Fruit fly (Drosophila melanogaster) whole organism, embryonic: ENCODE measurements around the gene CG1640.

Source experiments
- Bteb2 ChIP-seq: fragments of 200-800 bp; sonication (Bioruptor generic); optimal IDR thresholded peaks from 2 replicates; lab custom pipeline; 2016; ENCODE audit warnings: missing biosample characterization, missing genetic modification characterization
- CG10959 ChIP-seq: fragments of 200-800 bp; sonication (Bioruptor generic); IDR thresholded peaks from 2 replicates; pipeline ENCODE4 v1.3.6; 2022; ENCODE audit warnings: missing biosample characterization, missing genetic modification characterization
- CG11456 ChIP-seq: fragments of 200-800 bp; sonication (Bioruptor generic); IDR thresholded peaks from 3 replicates; pipeline ENCODE4 v1.3.6; 2022; ENCODE audit warnings: missing biosample characterization, missing genetic modification characterization
- CG11695 ChIP-seq: fragments of 200-800 bp; sonication (Bioruptor generic); IDR thresholded peaks from 3 replicates; pipeline ENCODE4 v1.3.6; 2022; ENCODE audit warnings: missing biosample characterization, missing genetic modification characterization
- CG12236 ChIP-seq: fragments of 200-800 bp; sonication (Bioruptor generic); optimal IDR thresholded peaks from 2 replicates; lab custom pipeline; 2016; ENCODE audit warnings: missing biosample characterization, missing genetic modification characterization
- CG15011 ChIP-seq: fragments of 200-800 bp; sonication (Bioruptor generic); optimal IDR thresholded peaks from 3 replicates; lab custom pipeline; 2018; ENCODE audit warnings: missing biosample characterization, mild to moderate bottlenecking, missing genetic modification characterization
- CG1603 ChIP-seq: fragments of 200-800 bp; sonication (Bioruptor generic); optimal IDR thresholded peaks from 2 replicates; lab custom pipeline; 2019; ENCODE audit warnings: missing biosample characterization, mild to moderate bottlenecking, missing genetic modification characterization, moderate library complexity
- CG16813 ChIP-seq: fragments of 200-800 bp; sonication (Bioruptor generic); IDR thresholded peaks from 3 replicates; pipeline ENCODE4 v1.3.6; 2022; ENCODE audit warnings: missing biosample characterization, missing genetic modification characterization; ENCODE audit not compliant: partially characterized antibody
- CG17359 ChIP-seq: fragments of 200-800 bp; sonication (Bioruptor generic); optimal IDR thresholded peaks from 3 replicates; lab custom pipeline; 2018; ENCODE audit warnings: missing biosample characterization, mild to moderate bottlenecking, missing genetic modification characterization, moderate library complexity
- CG17612 ChIP-seq: fragments of 200-800 bp; sonication (Bioruptor generic); IDR thresholded peaks from 2 replicates; pipeline ENCODE4 v1.3.6; 2022; ENCODE audit warnings: missing biosample characterization, missing genetic modification characterization
- CG2889 ChIP-seq: fragments of 200-800 bp; sonication (Bioruptor generic); IDR thresholded peaks from 3 replicates; pipeline ENCODE4 v1.3.6; 2022; ENCODE audit warnings: missing biosample characterization, missing genetic modification characterization
- CG3847 ChIP-seq: fragments of 200-800 bp; sonication (Bioruptor generic); IDR thresholded peaks from 2 replicates; pipeline ENCODE4 v1.3.6; 2022; ENCODE audit warnings: missing biosample characterization, missing genetic modification characterization
- CG6689 ChIP-seq: fragments of 200-800 bp; sonication (Bioruptor generic); IDR thresholded peaks from 2 replicates; pipeline ENCODE4 v1.3.6; 2022; ENCODE audit warnings: missing biosample characterization, missing genetic modification characterization
- CG7839 ChIP-seq: fragments of 200-800 bp; sonication (Bioruptor generic); optimal IDR thresholded peaks from 3 replicates; lab custom pipeline; 2018; ENCODE audit warnings: missing biosample characterization, mild to moderate bottlenecking, missing genetic modification characterization, moderate library complexity
- CG8089 ChIP-seq: fragments of 200-800 bp; sonication (Bioruptor generic); optimal IDR thresholded peaks from 3 replicates; lab custom pipeline; 2016; ENCODE audit warnings: missing biosample characterization, missing genetic modification characterization
- CG8290 ChIP-seq, 3 experiments: fragments of 200-800 bp; sonication (Bioruptor generic); optimal IDR thresholded peaks; 2 replicates each; lab custom pipeline; 2016 to 2019; ENCODE audit warnings: missing biosample characterization in 3 of 3, missing genetic modification characterization in 3 of 3, mild to moderate bottlenecking in 2 of 3, moderate library complexity in 1 of 3
- CG9437 ChIP-seq: fragments of 200-800 bp; sonication (Bioruptor generic); optimal IDR thresholded peaks from 2 replicates; lab custom pipeline; 2018; ENCODE audit warnings: missing biosample characterization, mild to moderate bottlenecking, missing genetic modification characterization
- CG9609 ChIP-seq: fragments of 200-800 bp; sonication (Bioruptor generic); optimal IDR thresholded peaks from 3 replicates; lab custom pipeline; 2016; ENCODE audit warnings: missing biosample characterization, missing genetic modification characterization
- CG9797 ChIP-seq: fragments of 200-800 bp; sonication (Bioruptor generic); optimal IDR thresholded peaks from 3 replicates; lab custom pipeline; 2018; ENCODE audit warnings: missing biosample characterization, mild to moderate bottlenecking, missing genetic modification characterization
- CoRest ChIP-seq: fragments of 200-800 bp; sonication (Bioruptor generic); optimal IDR thresholded peaks from 3 replicates; lab custom pipeline; 2018; ENCODE audit warnings: missing biosample characterization, mild to moderate bottlenecking, missing genetic modification characterization, moderate library complexity
- D ChIP-seq, 2 experiments: fragments of 200-800 bp in 1 of 2; fragments of >200 bp in 1 of 2; sonication (Bioruptor generic) in 1 of 2; optimal IDR thresholded peaks; 2 replicates in 1 of 2; 3 replicates in 1 of 2; lab custom pipeline; 2017; ENCODE audit warnings: mild to moderate bottlenecking in 1 of 2, missing biosample characterization in 1 of 2, missing genetic modification characterization in 1 of 2, missing genetic modification reagents in 1 of 2
- Dip3 ChIP-seq: fragments of 200-800 bp; sonication (Bioruptor generic); optimal IDR thresholded peaks from 3 replicates; lab custom pipeline; 2016; ENCODE audit warnings: missing biosample characterization, missing genetic modification characterization
- Drgx ChIP-seq: fragments of 200-800 bp; sonication (Bioruptor generic); IDR thresholded peaks from 2 replicates; pipeline ENCODE4 v1.3.6; 2022; ENCODE audit warnings: missing biosample characterization, missing genetic modification characterization
- Lhr ChIP-seq: fragments of 200-800 bp; sonication (Bioruptor generic); optimal IDR thresholded peaks from 3 replicates; lab custom pipeline; 2017; ENCODE audit warnings: mild to moderate bottlenecking, missing biosample characterization, missing genetic modification reagents, missing genetic modification characterization
- Nf-YC ChIP-seq: fragments of 200-800 bp; optimal IDR thresholded peaks from 3 replicates; lab custom pipeline; 2019; ENCODE audit warnings: missing biosample characterization, mild to moderate bottlenecking, missing genetic modification characterization, moderate library complexity
- PHDP ChIP-seq: fragments of 200-800 bp; sonication (Bioruptor generic); optimal IDR thresholded peaks from 3 replicates; lab custom pipeline; 2018; ENCODE audit warnings: missing biosample characterization, mild to moderate bottlenecking, missing genetic modification characterization, moderate library complexity
- Ravus ChIP-seq: fragments of 200-800 bp; sonication (Bioruptor generic); IDR thresholded peaks from 2 replicates; pipeline ENCODE4 v1.3.6; 2022; ENCODE audit warnings: missing biosample characterization, missing genetic modification characterization
- Rfx ChIP-seq: fragments of 200-800 bp; sonication (Bioruptor generic); IDR thresholded peaks from 2 replicates; pipeline ENCODE4 v1.3.6; 2022; ENCODE audit warnings: missing biosample characterization, missing genetic modification characterization
- Ssrp ChIP-seq: fragments of 200-800 bp; sonication (Bioruptor generic); optimal IDR thresholded peaks from 2 replicates; lab custom pipeline; 2018; ENCODE audit warnings: missing biosample characterization, mild to moderate bottlenecking, missing genetic modification characterization, moderate library complexity
- TFAM ChIP-seq: fragments of 200-800 bp; sonication (Bioruptor generic); optimal IDR thresholded peaks from 2 replicates; lab custom pipeline; 2017; ENCODE audit warnings: missing biosample characterization, missing genetic modification characterization, inconsistent platforms
- YL-1 ChIP-seq: fragments of 200-800 bp; sonication (Bioruptor generic); optimal IDR thresholded peaks from 3 replicates; lab custom pipeline; 2017; ENCODE audit warnings: missing biosample characterization, mild to moderate bottlenecking, missing genetic modification characterization
- ab ChIP-seq: fragments of 200-800 bp; sonication (Bioruptor generic); optimal IDR thresholded peaks from 2 replicates; lab custom pipeline; 2016; ENCODE audit warnings: missing biosample characterization, missing genetic modification characterization
- bbx ChIP-seq: fragments of 200-800 bp; sonication (Bioruptor generic); IDR thresholded peaks from 2 replicates; pipeline ENCODE4 v1.3.6; 2022; ENCODE audit warnings: missing biosample characterization, missing genetic modification characterization; ENCODE audit not compliant: partially characterized antibody
- chif ChIP-seq, 2 experiments: fragments of 200-800 bp; sonication (Bioruptor generic); optimal IDR thresholded peaks; 3 replicates each; lab custom pipeline; 2016; ENCODE audit warnings: missing biosample characterization in 2 of 2, missing genetic modification characterization in 2 of 2
- corto ChIP-seq: fragments of 200-800 bp; sonication (Bioruptor generic); optimal IDR thresholded peaks from 2 replicates; lab custom pipeline; 2016; ENCODE audit warnings: missing biosample characterization, mild to moderate bottlenecking, missing genetic modification characterization, moderate library complexity
- crol ChIP-seq: fragments of 200-800 bp; sonication (Bioruptor generic); IDR thresholded peaks from 2 replicates; pipeline ENCODE4 v1.3.6; 2022; ENCODE audit warnings: missing biosample characterization, missing genetic modification characterization
- dm ChIP-seq: fragments of 200-800 bp; sonication (Bioruptor generic); optimal IDR thresholded peaks from 3 replicates; lab custom pipeline; 2016; ENCODE audit warnings: missing biosample characterization, missing genetic modification characterization
- dmrt11E ChIP-seq: fragments of 200-800 bp; sonication (Bioruptor generic); optimal IDR thresholded peaks from 3 replicates; lab custom pipeline; 2018; ENCODE audit warnings: missing biosample characterization, mild to moderate bottlenecking, missing genetic modification characterization, moderate library complexity
- fd96Cb ChIP-seq: fragments of 200-800 bp; sonication (Bioruptor generic); optimal IDR thresholded peaks from 2 replicates; lab custom pipeline; 2018; ENCODE audit warnings: missing biosample characterization, mild to moderate bottlenecking, missing genetic modification characterization, moderate library complexity
- grn ChIP-seq: fragments of 200-800 bp; sonication (Bioruptor generic); optimal IDR thresholded peaks from 3 replicates; lab custom pipeline; 2017; ENCODE audit warnings: missing biosample characterization, missing genetic modification characterization
- hth ChIP-seq: fragments of >200 bp; optimal IDR thresholded peaks from 2 replicates; lab custom pipeline; 2017; ENCODE audit warnings: inconsistent platforms
- jing ChIP-seq: fragments of 200-800 bp; sonication (Bioruptor generic); optimal IDR thresholded peaks from 2 replicates; lab custom pipeline; 2018; ENCODE audit warnings: missing biosample characterization, mild to moderate bottlenecking, missing genetic modification characterization
- kah ChIP-seq: fragments of 200-800 bp; sonication (Bioruptor generic); optimal IDR thresholded peaks from 2 replicates; lab custom pipeline; 2018; ENCODE audit warnings: missing biosample characterization, mild to moderate bottlenecking, missing genetic modification characterization
- row ChIP-seq: fragments of 200-800 bp; sonication (Bioruptor generic); IDR thresholded peaks from 3 replicates; pipeline ENCODE4 v1.3.6; 2022; ENCODE audit warnings: missing biosample characterization, missing genetic modification characterization
- sens ChIP-seq: fragments of 200-800 bp; sonication (Bioruptor generic); peaks from one replicate; lab custom pipeline; 2016; ENCODE audit warnings: missing biosample characterization, missing genetic modification characterization
- sna ChIP-seq: fragments of 200-800 bp; sonication (Bioruptor generic); IDR thresholded peaks from 2 replicates; pipeline ENCODE4 v1.3.6; 2022; ENCODE audit warnings: missing biosample characterization, missing genetic modification characterization; ENCODE audit not compliant: partially characterized antibody
- so ChIP-seq: fragments of 200-800 bp; sonication (Bioruptor generic); IDR thresholded peaks from 3 replicates; pipeline ENCODE4 v1.3.6; 2022; ENCODE audit warnings: missing biosample characterization, missing genetic modification characterization
- sug ChIP-seq: fragments of 200-800 bp; optimal IDR thresholded peaks from 2 replicates; lab custom pipeline; 2019; ENCODE audit warnings: missing biosample characterization, mild to moderate bottlenecking, missing genetic modification characterization, moderate library complexity
- tup ChIP-seq: fragments of 200-800 bp; sonication (Bioruptor generic); optimal IDR thresholded peaks from 2 replicates; lab custom pipeline; 2016; ENCODE audit warnings: missing biosample characterization, mild to moderate bottlenecking, missing genetic modification characterization, moderate library complexity
- vnd ChIP-seq: fragments of 200-800 bp; sonication (Bioruptor generic); IDR thresholded peaks from 3 replicates; pipeline ENCODE4 v1.3.6; 2022; ENCODE audit warnings: missing biosample characterization, missing genetic modification characterization; ENCODE audit not compliant: partially characterized antibody

Gene CG1640

dm6 chrX:13376520-13376919 lies 6.1 kb downstream of the CG1640 start (continued):
- TF ChIP-seq CG1603 (tag; lab: Kevin White, UChicago) (peak; percentile 3), ab (GFP tag; lab: Kevin White, UChicago) (no peak), CG8290 (GFP tag; optimal IDR thresholded peaks at IDR 0.05; lab: Kevin White, UChicago) (no peak), CG8290 (tag; optimal IDR thresholded peaks at IDR 0.05; lab: Kevin White, UChicago) (peak in 1 of 2 experiments; percentile 43), CG9609 (GFP tag; lab: Kevin White, UChicago) (peak; percentile 15), CG6689 (0 out of 2 replicates have a peak, but pooled peaks have one; percentile 10), Bteb2 (GFP tag; lab: Kevin White, UChicago) (peak; percentile 18), Drgx (GFP tag; lab: Robert Waterston, UW) (peak; percentile 55), sug (peak; percentile 2), hth (no peak), sens (GFP tag; lab: Kevin White, UChicago) (peak; percentile 63), row (GFP tag; lab: Robert Waterston, UW) (peak; percentile 51; the same call in 2 of the 3 replicates), fd96Cb (no peak), CG11456 (GFP tag; lab: Robert Waterston, UW) (0 out of 3 replicates have a peak, but pooled peaks have one; percentile 43), CG11695 (GFP tag; lab: Robert Waterston, UW) (0 out of 3 replicates have a peak, but pooled peaks have one; percentile 42), CG9797 (no peak), YL-1 (GFP tag; lab: Kevin White, UChicago) (no peak), Rfx (GFP tag; lab: Robert Waterston, UW) (peak; percentile 39; the same call in 1 of the 2 replicates)
- TF ChIP-seq, all 482 proteins: peak for 62

DNA sequence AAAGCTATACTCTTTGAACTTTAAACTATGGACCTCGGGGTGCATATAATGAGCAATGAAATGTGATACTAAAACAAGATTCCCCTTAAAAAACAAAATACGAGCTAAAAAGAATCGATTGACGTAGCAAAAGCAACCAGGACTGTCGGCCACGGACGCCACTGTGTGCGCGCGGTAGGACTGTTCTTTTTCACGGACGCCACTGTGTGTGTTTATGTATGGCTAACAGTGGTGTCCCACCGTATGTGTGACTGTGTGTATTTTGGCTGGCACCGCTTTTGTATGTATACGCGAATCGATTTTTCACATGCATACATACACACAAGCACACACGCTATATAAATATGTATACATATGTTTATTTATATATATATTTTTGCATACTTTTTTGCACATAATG lies 13.4 kb downstream of the CG1640 start:
- TF ChIP-seq PHDP: peak; percentile 2
- peak; percentile 47 for TF ChIP-seq Dip3
- peak; percentile 17 for TF ChIP-seq kah (GFP tag; lab: Kevin White, UChicago)
- TF ChIP-seq CoRest (tag; lab: Kevin White, UChicago): peak; percentile 4
- TF ChIP-seq jing (GFP tag; lab: Kevin White, UChicago): no peak
- TF ChIP-seq sna (GFP tag; lab: Robert Waterston, UW): no peak
- TF ChIP-seq CG10959 (GFP tag; lab: Robert Waterston, UW): 0 out of 2 replicates have a peak, but pooled peaks have one; percentile 26
- TF ChIP-seq dm (GFP tag; lab: Kevin White, UChicago): peak; percentile 40
- TF ChIP-seq Nf-YC (tag; lab: Kevin White, UChicago): peak; percentile 41
- TF ChIP-seq Ravus (GFP tag; lab: Robert Waterston, UW): no peak
- TF ChIP-seq Lhr (GFP tag; lab: Kevin White, UChicago): no peak
- TF ChIP-seq corto (GFP tag; lab: Kevin White, UChicago): no peak
- no peak for TF ChIP-seq crol
- peak; percentile 12 for TF ChIP-seq CG8089 (GFP tag; lab: Kevin White, UChicago)
- no peak for TF ChIP-seq CG2889 (GFP tag; lab: Robert Waterston, UW)
- peak; percentile 36 for TF ChIP-seq CG7839 (tag; lab: Kevin White, UChicago)
- TF ChIP-seq chif (GFP tag; optimal IDR thresholded peaks at IDR 0.05; lab: Kevin White, UChicago): peak; percentile 19 to 23
- TF ChIP-seq so (GFP tag; lab: Robert Waterston, UW): no peak
- TF ChIP-seq CG3847: no peak
- no peak for TF ChIP-seq tup (GFP tag; lab: Kevin White, UChicago)
- no peak for TF ChIP-seq Ssrp (tag; lab: Kevin White, UChicago)
- TF ChIP-seq CG9437 (GFP tag; lab: Kevin White, UChicago): no peak
- no peak for TF ChIP-seq CG17612 (GFP tag; lab: Robert Waterston, UW)
- no peak for TF ChIP-seq CG15011 (GFP tag; lab: Kevin White, UChicago)
- TF ChIP-seq grn: no peak
- no peak for TF ChIP-seq vnd (GFP tag; lab: Robert Waterston, UW)
- TF ChIP-seq TFAM: no peak
- no peak for TF ChIP-seq CG17359
- TF ChIP-seq D (optimal IDR thresholded peaks at IDR 0.05; lab: Kevin White, UChicago): no peak
- TF ChIP-seq D (GFP tag; optimal IDR thresholded peaks at IDR 0.05; lab: Kevin White, UChicago): no peak
- TF ChIP-seq bbx (GFP tag; lab: Robert Waterston, UW): peak; percentile 56
- TF ChIP-seq CG16813: no peak
- no peak for TF ChIP-seq dmrt11E (tag; lab: Kevin White, UChicago)
- TF ChIP-seq CG12236: peak; percentile 18
